Worm (Caenorhabditis elegans) whole organism, young adult: Measurements from ENCODE around the gene R11D1.7.

Experiments used
- F49E8.2 ChIP-seq: sonication (generic microtip); optimal IDR thresholded peaks from 3 replicates; lab custom pipeline; 2017; ENCODE audit warnings: missing genetic modification characterization, mild to moderate bottlenecking, missing compliant biosample characterization, antibody characterized with exemption, moderate library complexity; ENCODE audit not compliant: insufficient read depth
- F52B5.7 ChIP-seq: sonication (generic microtip); optimal IDR thresholded peaks from 2 replicates; lab custom pipeline; 2016; ENCODE audit warnings: mild to moderate bottlenecking, missing genetic modification characterization, missing compliant biosample characterization
- F55B11.4 ChIP-seq: sonication (generic microtip); optimal IDR thresholded peaks from 2 replicates; lab custom pipeline; 2016; ENCODE audit warnings: missing compliant biosample characterization, missing genetic modification characterization, borderline replicate concordance; ENCODE audit not compliant: insufficient read depth
- Y67H2A.10 ChIP-seq: fragments of 200-800 bp; sonication (Bioruptor generic); conservative IDR thresholded peaks from 2 replicates; pipeline ENCODE4 v1.3.6; 2022; ENCODE audit warnings: missing genetic modification reagents, missing genetic modification characterization, missing compliant biosample characterization
- ama-1 ChIP-seq, 3 experiments: fragments of 150-350 bp in 1 of 3; sonication (generic microtip) in 2 of 3; optimal IDR thresholded peaks; 2 replicates each; lab custom pipeline; 2014 to 2018; ENCODE audit warnings: missing biosample characterization in 2 of 3, missing genetic modification characterization in 2 of 3, missing genetic modification reagents in 2 of 3
- aptf-2 ChIP-seq: fragments of 200-800 bp; sonication (Bioruptor generic); conservative IDR thresholded peaks from 2 replicates; pipeline ENCODE4 v1.3.6; 2022; ENCODE audit warnings: missing genetic modification reagents, missing genetic modification characterization, missing compliant biosample characterization
- bed-1 ChIP-seq: fragments of 200-800 bp; sonication (Bioruptor generic); IDR thresholded peaks from 2 replicates; pipeline ENCODE4 v1.3.6; 2022; ENCODE audit warnings: missing genetic modification reagents, missing genetic modification characterization, missing compliant biosample characterization
- efl-1 ChIP-seq: fragments of 150-350 bp; optimal IDR thresholded peaks from 2 replicates; lab custom pipeline; 2014; ENCODE audit warnings: missing biosample characterization, missing genetic modification reagents, missing genetic modification characterization
- lin-35 ChIP-seq, 3 experiments: fragments of 150-350 bp in 2 of 3; sonication (generic microtip) in 1 of 3; optimal IDR thresholded peaks; 2 replicates each; lab custom pipeline; 2014 to 2018; ENCODE audit warnings: missing biosample characterization in 3 of 3, missing genetic modification characterization in 3 of 3, missing genetic modification reagents in 3 of 3
- nfya-1 ChIP-seq: sonication (generic microtip); optimal IDR thresholded peaks from 2 replicates; lab custom pipeline; 2017; ENCODE audit warnings: antibody characterized with exemption, missing compliant biosample characterization, missing genetic modification characterization, borderline replicate concordance; ENCODE audit not compliant: insufficient read depth
- pbrm-1 ChIP-seq: fragments of 200-800 bp; sonication (Bioruptor generic); IDR thresholded peaks from 2 replicates; pipeline ENCODE4 v1.3.6; 2022; ENCODE audit warnings: missing genetic modification reagents, missing genetic modification characterization, missing compliant biosample characterization
- pha-4 ChIP-seq: fragments of 150-350 bp; sonication (generic microtip); optimal IDR thresholded peaks from 2 replicates; lab custom pipeline; 2014; ENCODE audit warnings: missing biosample characterization, missing genetic modification reagents, missing genetic modification characterization
- tbx-9 ChIP-seq: sonication (generic microtip); optimal IDR thresholded peaks from 2 replicates; lab custom pipeline; 2016; ENCODE audit warnings: borderline replicate concordance, missing genetic modification characterization, inconsistent platforms, missing compliant biosample characterization

DNA sequence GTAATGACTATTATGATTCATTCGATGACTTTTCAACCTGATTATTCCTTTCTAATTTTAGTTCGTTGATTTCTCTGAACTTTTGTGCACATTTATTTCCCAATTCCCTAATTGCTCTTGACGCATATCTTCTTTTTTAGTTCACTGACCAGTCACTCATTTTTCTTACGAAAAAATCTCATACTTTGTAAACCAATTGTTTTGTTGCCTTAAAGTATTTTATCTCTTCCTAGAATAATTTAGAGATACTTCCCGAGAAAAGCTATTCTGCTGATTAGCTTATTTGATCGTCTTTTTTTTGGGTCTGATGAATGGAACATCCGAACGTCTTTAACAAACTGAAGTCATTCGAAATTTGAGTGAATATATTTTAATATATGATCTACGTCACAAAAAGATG is 40.5 kb upstream of the R11D1.7 start:
- no peak for TF ChIP-seq bed-1 (GFP tag; lab: Robert Waterston, UW)
- no peak for TF ChIP-seq aptf-2 (GFP tag; lab: Robert Waterston, UW)
- TF ChIP-seq F55B11.4 (tag; lab: Kevin White, UChicago) = no peak
- TF ChIP-seq Y67H2A.10 (GFP tag; lab: Robert Waterston, UW) = no peak
- TF ChIP-seq nfya-1 (tag; lab: Kevin White, UChicago) = no peak
- no peak for TF ChIP-seq ama-1 (optimal IDR thresholded peaks at IDR 0.05; lab: Kevin White, UChicago)
- TF ChIP-seq ama-1 (GFP tag; optimal IDR thresholded peaks at IDR 0.05; lab: Kevin White, UChicago) = no peak
- TF ChIP-seq lin-35 (GFP tag; optimal IDR thresholded peaks at IDR 0.05; lab: Kevin White, UChicago) = no peak
- TF ChIP-seq tbx-9 (tag; lab: Kevin White, UChicago) = no peak
- TF ChIP-seq F49E8.2 (tag; lab: Kevin White, UChicago) = no peak
- TF ChIP-seq pha-4 = no peak
- TF ChIP-seq pbrm-1 = no peak
- no peak for TF ChIP-seq F52B5.7 (tag; lab: Kevin White, UChicago)
- no peak for TF ChIP-seq efl-1 (GFP tag; lab: Kevin White, UChicago)
